Worm (Caenorhabditis elegans): ENCODE results near the gene Y67D8C.6.

Gene Y67D8C.6

DNA sequence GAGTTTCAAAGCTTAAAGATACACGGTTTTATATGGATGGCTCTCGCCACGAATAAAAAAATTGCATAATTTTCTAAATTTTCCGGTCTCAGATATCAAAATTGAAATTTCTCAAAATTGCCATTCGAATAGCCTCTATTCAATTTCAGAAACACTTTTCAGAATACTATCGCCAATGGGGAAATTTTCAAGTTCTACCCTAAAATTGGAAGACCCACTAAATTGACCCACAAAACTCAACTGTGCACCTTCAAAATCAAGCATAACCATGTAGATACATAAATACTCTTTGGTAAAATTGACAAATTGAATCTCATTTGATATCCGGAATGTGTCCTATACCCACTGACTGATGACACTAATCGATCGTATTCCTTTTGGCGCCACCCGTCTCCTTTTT, 47.0 kb downstream of the Y67D8C.6 start:
- TF ChIP-seq lim-6 (tag; optimal IDR thresholded peaks at IDR 0.05) (no peak), pros-1 (tag; optimal IDR thresholded peaks at IDR 0.05) (no peak), K09A11.1 (tag; optimal IDR thresholded peaks at IDR 0.05; ENCODE audit: insufficient read depth) (no peak), ceh-2 (tag; optimal IDR thresholded peaks at IDR 0.05) (no peak), ceh-22 (tag; optimal IDR thresholded peaks at IDR 0.05) (no peak), unc-3 (GFP tag; conservative IDR thresholded peaks at IDR 0.05) (no peak), unc-3 (tag; optimal IDR thresholded peaks at IDR 0.05) (no peak), ama-1 (optimal IDR thresholded peaks at IDR 0.05) (no peak), Y22D7AL.16 (tag; optimal IDR thresholded peaks at IDR 0.05) (no peak), nfya-1 (tag; optimal IDR thresholded peaks at IDR 0.05) (no peak), ets-4 (tag; optimal IDR thresholded peaks at IDR 0.05) (no peak), hlh-8 (tag; optimal IDR thresholded peaks at IDR 0.05) (no peak), pqm-1 (tag; optimal IDR thresholded peaks at IDR 0.05) (no peak), unc-42 (tag; optimal IDR thresholded peaks at IDR 0.05) (no peak), ceh-45 (GFP tag; IDR thresholded peaks at IDR 0.05) (no peak), fkh-6 (tag; optimal IDR thresholded peaks at IDR 0.05) (no peak), ahr-1 (tag; optimal IDR thresholded peaks at IDR 0.05) (no peak), nhr-232 (tag; optimal IDR thresholded peaks at IDR 0.05) (no peak), hlh-30 (tag; optimal IDR thresholded peaks at IDR 0.05; ENCODE audit: insufficient read depth) (no peak), gmeb-2 (tag; optimal IDR thresholded peaks at IDR 0.05) (no peak)

DNA sequence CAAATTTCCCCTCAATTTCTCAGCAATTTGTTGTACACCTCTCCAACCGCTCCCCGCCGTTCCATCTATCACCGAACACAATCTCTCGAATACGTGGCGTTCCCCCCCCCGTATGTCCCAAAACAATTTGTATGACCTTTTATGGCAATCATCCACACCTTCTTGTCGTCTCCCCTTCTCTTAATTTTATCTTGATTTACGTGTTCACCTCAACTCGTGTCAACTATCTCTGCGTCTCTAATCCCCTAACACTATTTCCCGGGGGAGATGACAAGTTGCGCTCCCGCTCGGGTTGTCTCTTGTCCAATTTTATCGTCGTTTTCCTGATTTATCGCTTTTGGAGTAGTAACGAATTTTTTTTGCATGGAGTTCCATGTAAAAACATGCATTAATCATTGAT, 48.6 kb downstream of the Y67D8C.6 start:
- TF ChIP-seq unc-55 (GFP tag; optimal IDR thresholded peaks at IDR 0.05) (peak; percentile 95), tbx-2 (tag; optimal IDR thresholded peaks at IDR 0.05) (peak; percentile 13), che-1 (tag; optimal IDR thresholded peaks at IDR 0.05) (no peak), rnt-1 (tag; optimal IDR thresholded peaks at IDR 0.05) (peak; percentile 44)
